Fruit fly (Drosophila melanogaster) whole organism, embryonic: Measurements from ENCODE around the gene Synd.
A peak's percentile ranks its signal among the peaks of the same experiment; 100 is the strongest.

Experiments
- Atf3 ChIP-seq: fragments of 200-800 bp; sonication (Bioruptor generic); optimal IDR thresholded peaks from 3 replicates; lab custom pipeline; 2016; ENCODE audit warnings: missing biosample characterization, missing genetic modification characterization
- Bgb ChIP-seq: fragments of 200-800 bp; sonication (Bioruptor generic); IDR thresholded peaks from 2 replicates; pipeline ENCODE4 v1.3.6; 2022; ENCODE audit warnings: missing biosample characterization, missing genetic modification characterization; ENCODE audit not compliant: partially characterized antibody
- C15 ChIP-seq: fragments of 200-800 bp; sonication (Bioruptor generic); IDR thresholded peaks from 3 replicates; pipeline ENCODE4 v1.3.6; 2022; ENCODE audit warnings: missing biosample characterization, missing genetic modification characterization
- CG11085 ChIP-seq: fragments of 200-800 bp; sonication (Bioruptor generic); IDR thresholded peaks from 2 replicates; pipeline ENCODE4 v1.3.6; 2022; ENCODE audit warnings: missing biosample characterization, missing genetic modification characterization
- CG12071 ChIP-seq: fragments of 200-800 bp; sonication (Bioruptor generic); optimal IDR thresholded peaks from 3 replicates; lab custom pipeline; 2018; ENCODE audit warnings: missing biosample characterization, mild to moderate bottlenecking, missing genetic modification characterization
- CG12236 ChIP-seq: fragments of 200-800 bp; sonication (Bioruptor generic); optimal IDR thresholded peaks from 2 replicates; lab custom pipeline; 2016; ENCODE audit warnings: missing biosample characterization, missing genetic modification characterization
- CG13775 ChIP-seq: fragments of 200-800 bp; sonication (Bioruptor generic); optimal IDR thresholded peaks from 3 replicates; lab custom pipeline; 2017; ENCODE audit warnings: missing biosample characterization, mild to moderate bottlenecking, missing genetic modification characterization
- CG16863 ChIP-seq: fragments of 200-800 bp; sonication (Bioruptor generic); optimal IDR thresholded peaks from 3 replicates; lab custom pipeline; 2016; ENCODE audit warnings: missing biosample characterization, missing genetic modification characterization
- CG17568 ChIP-seq: fragments of 200-800 bp; sonication (Bioruptor generic); optimal IDR thresholded peaks from 2 replicates; lab custom pipeline; 2018; ENCODE audit warnings: missing biosample characterization, mild to moderate bottlenecking, missing genetic modification characterization, moderate library complexity
- CG1792 ChIP-seq: fragments of 200-800 bp; sonication (Bioruptor generic); optimal IDR thresholded peaks from 2 replicates; lab custom pipeline; 2016; ENCODE audit warnings: missing biosample characterization, missing genetic modification characterization
- CG1832 ChIP-seq: fragments of 200-800 bp; sonication (Bioruptor generic); optimal IDR thresholded peaks from 2 replicates; lab custom pipeline; 2017; ENCODE audit warnings: missing biosample characterization, mild to moderate bottlenecking, missing genetic modification characterization, inconsistent platforms
- CG18599 ChIP-seq: fragments of 200-800 bp; sonication (Bioruptor generic); optimal IDR thresholded peaks from 3 replicates; lab custom pipeline; 2017; ENCODE audit warnings: missing biosample characterization, missing genetic modification characterization, mild to moderate bottlenecking, moderate library complexity, missing genetic modification reagents
- CG2889 ChIP-seq: fragments of 200-800 bp; sonication (Bioruptor generic); IDR thresholded peaks from 3 replicates; pipeline ENCODE4 v1.3.6; 2022; ENCODE audit warnings: missing biosample characterization, missing genetic modification characterization
- CG34422 ChIP-seq: fragments of 200-800 bp; sonication (Bioruptor generic); IDR thresholded peaks from 3 replicates; pipeline ENCODE4 v1.3.6; 2022; ENCODE audit warnings: missing biosample characterization, missing genetic modification characterization
- CG4328 ChIP-seq: fragments of 200-800 bp; sonication (Bioruptor generic); optimal IDR thresholded peaks from 3 replicates; lab custom pipeline; 2017; ENCODE audit warnings: missing biosample characterization, missing genetic modification reagents, missing genetic modification characterization
- CG5245 ChIP-seq: fragments of 200-800 bp; sonication (Bioruptor generic); optimal IDR thresholded peaks from 3 replicates; lab custom pipeline; 2016; ENCODE audit warnings: missing biosample characterization, missing genetic modification characterization
- CG5953 ChIP-seq: fragments of 200-800 bp; sonication (Bioruptor generic); IDR thresholded peaks from 2 replicates; pipeline ENCODE4 v1.3.6; 2022; ENCODE audit warnings: missing biosample characterization, missing genetic modification characterization
- CG8765 ChIP-seq: fragments of 200-800 bp; sonication (Bioruptor generic); IDR thresholded peaks from 2 replicates; pipeline ENCODE4 v1.3.6; 2022; ENCODE audit warnings: missing biosample characterization, missing genetic modification characterization
- Camta ChIP-seq: fragments of 200-800 bp; sonication (Bioruptor generic); optimal IDR thresholded peaks from 2 replicates; lab custom pipeline; 2016; ENCODE audit warnings: missing biosample characterization, missing genetic modification characterization
- CkIIα-i1 ChIP-seq: fragments of 200-800 bp; sonication (Bioruptor generic); IDR thresholded peaks from 2 replicates; pipeline ENCODE4 v1.3.6; 2022; ENCODE audit warnings: missing biosample characterization, missing genetic modification characterization
- Med ChIP-seq: fragments of 200-800 bp; sonication (Bioruptor generic); peaks from one replicate; lab custom pipeline; 2016; ENCODE audit warnings: missing biosample characterization, missing genetic modification characterization, mild to moderate bottlenecking, inconsistent platforms, moderate library complexity
- Myb ChIP-seq: fragments of 200-800 bp; sonication (Bioruptor generic); optimal IDR thresholded peaks from 2 replicates; lab custom pipeline; 2016; ENCODE audit warnings: missing biosample characterization, missing genetic modification characterization
- NK7.1 ChIP-seq: fragments of 200-800 bp; sonication (Bioruptor generic); optimal IDR thresholded peaks from 3 replicates; lab custom pipeline; 2016; ENCODE audit warnings: missing biosample characterization, missing genetic modification characterization
- Oaz ChIP-seq: fragments of 200-800 bp; sonication (Bioruptor generic); IDR thresholded peaks from 2 replicates; pipeline ENCODE4 v1.3.6; 2022; ENCODE audit warnings: missing biosample characterization, missing genetic modification characterization
- Rfx ChIP-seq: fragments of 200-800 bp; sonication (Bioruptor generic); IDR thresholded peaks from 2 replicates; pipeline ENCODE4 v1.3.6; 2022; ENCODE audit warnings: missing biosample characterization, missing genetic modification characterization
- Rx ChIP-seq: fragments of 200-800 bp; sonication (Bioruptor generic); IDR thresholded peaks from 2 replicates; pipeline ENCODE4 v1.3.6; 2022; ENCODE audit warnings: missing biosample characterization, missing genetic modification characterization
- Six4 ChIP-seq: fragments of 200-800 bp; sonication (Bioruptor generic); optimal IDR thresholded peaks from 2 replicates; lab custom pipeline; 2016; ENCODE audit warnings: missing biosample characterization, missing genetic modification characterization
- Spps ChIP-seq: fragments of 200-800 bp; sonication (Bioruptor generic); optimal IDR thresholded peaks from 2 replicates; lab custom pipeline; 2018; ENCODE audit warnings: missing biosample characterization, mild to moderate bottlenecking, missing genetic modification characterization
- ab ChIP-seq: fragments of 200-800 bp; sonication (Bioruptor generic); optimal IDR thresholded peaks from 2 replicates; lab custom pipeline; 2016; ENCODE audit warnings: missing biosample characterization, missing genetic modification characterization
- bbx ChIP-seq: fragments of 200-800 bp; sonication (Bioruptor generic); IDR thresholded peaks from 2 replicates; pipeline ENCODE4 v1.3.6; 2022; ENCODE audit warnings: missing biosample characterization, missing genetic modification characterization; ENCODE audit not compliant: partially characterized antibody
- bcd ChIP-seq: fragments of 200-800 bp; sonication (Bioruptor generic); optimal IDR thresholded peaks from 2 replicates; lab custom pipeline; 2017; ENCODE audit warnings: missing biosample characterization, mild to moderate bottlenecking, missing genetic modification characterization
- ci ChIP-seq: fragments of 200-800 bp; sonication (Bioruptor generic); IDR thresholded peaks from 3 replicates; pipeline ENCODE4 v1.3.6; 2022; ENCODE audit warnings: missing biosample characterization, missing genetic modification characterization
- croc ChIP-seq: fragments of 200-800 bp; sonication (Bioruptor generic); conservative IDR thresholded peaks from 3 replicates; pipeline ENCODE4 v1.3.6; 2022; ENCODE audit warnings: missing biosample characterization, missing genetic modification characterization
- crp ChIP-seq, 2 experiments: fragments of 200-800 bp; sonication (Bioruptor generic); optimal IDR thresholded peaks; 2 replicates in 1 of 2; 3 replicates in 1 of 2; lab custom pipeline; 2017; ENCODE audit warnings: missing biosample characterization in 2 of 2, missing genetic modification characterization in 2 of 2, mild to moderate bottlenecking in 1 of 2, moderate library complexity in 1 of 2
- disco-r ChIP-seq: fragments of 200-800 bp; sonication (Bioruptor generic); optimal IDR thresholded peaks from 2 replicates; lab custom pipeline; 2016; ENCODE audit warnings: missing biosample characterization, missing genetic modification characterization
- dmrt11E ChIP-seq: fragments of 200-800 bp; sonication (Bioruptor generic); optimal IDR thresholded peaks from 3 replicates; lab custom pipeline; 2018; ENCODE audit warnings: missing biosample characterization, mild to moderate bottlenecking, missing genetic modification characterization, moderate library complexity
- gcm ChIP-seq: fragments of 200-800 bp; sonication (Bioruptor generic); optimal IDR thresholded peaks from 2 replicates; lab custom pipeline; 2019; ENCODE audit warnings: missing biosample characterization, mild to moderate bottlenecking, missing genetic modification characterization, moderate library complexity
- gem ChIP-seq: fragments of 200-800 bp; sonication (Bioruptor generic); optimal IDR thresholded peaks from 2 replicates; lab custom pipeline; 2019; ENCODE audit warnings: missing biosample characterization, mild to moderate bottlenecking, missing genetic modification characterization, moderate library complexity
- gfzf ChIP-seq: fragments of 200-800 bp; sonication (Bioruptor generic); optimal IDR thresholded peaks from 2 replicates; lab custom pipeline; 2016; ENCODE audit warnings: missing biosample characterization, mild to moderate bottlenecking, missing genetic modification characterization, moderate library complexity
- grau ChIP-seq: fragments of 200-800 bp; optimal IDR thresholded peaks from 3 replicates; lab custom pipeline; 2019; ENCODE audit warnings: missing biosample characterization, mild to moderate bottlenecking, missing genetic modification characterization, moderate library complexity
- hth ChIP-seq: fragments of >200 bp; optimal IDR thresholded peaks from 2 replicates; lab custom pipeline; 2017; ENCODE audit warnings: inconsistent platforms
- insv ChIP-seq, 2 experiments: fragments of 200-800 bp; sonication (Bioruptor generic); optimal IDR thresholded peaks; 3 replicates each; lab custom pipeline; 2016 to 2018; ENCODE audit warnings: missing biosample characterization in 2 of 2, missing genetic modification characterization in 2 of 2
- mld ChIP-seq: fragments of 200-800 bp; sonication (Bioruptor generic); IDR thresholded peaks from 3 replicates; pipeline ENCODE4 v1.3.6; 2022; ENCODE audit warnings: missing biosample characterization, missing genetic modification characterization; ENCODE audit not compliant: partially characterized antibody
- sens-2 ChIP-seq: fragments of 200-800 bp; sonication (Bioruptor generic); IDR thresholded peaks from 2 replicates; pipeline ENCODE4 v1.3.6; 2022; ENCODE audit warnings: missing biosample characterization, missing genetic modification characterization
- shn ChIP-seq: fragments of 200-800 bp; sonication (Bioruptor generic); optimal IDR thresholded peaks from 3 replicates; lab custom pipeline; 2016; ENCODE audit warnings: missing biosample characterization, missing genetic modification characterization
- stc ChIP-seq: fragments of 200-800 bp; sonication (Bioruptor generic); IDR thresholded peaks from 2 replicates; pipeline ENCODE4 v1.3.6; 2022; ENCODE audit warnings: missing biosample characterization, missing genetic modification characterization
- tup ChIP-seq: fragments of 200-800 bp; sonication (Bioruptor generic); optimal IDR thresholded peaks from 2 replicates; lab custom pipeline; 2016; ENCODE audit warnings: missing biosample characterization, mild to moderate bottlenecking, missing genetic modification characterization, moderate library complexity
- twi ChIP-seq: fragments of 200-800 bp; optimal IDR thresholded peaks from 2 replicates; lab custom pipeline; 2019; ENCODE audit warnings: missing biosample characterization, mild to moderate bottlenecking, missing genetic modification characterization, moderate library complexity
- tx ChIP-seq: fragments of 200-800 bp; sonication (Bioruptor generic); optimal IDR thresholded peaks from 2 replicates; lab custom pipeline; 2016; ENCODE audit warnings: missing biosample characterization, missing genetic modification characterization
- usp ChIP-seq: fragments of >200 bp; optimal IDR thresholded peaks from 2 replicates; lab custom pipeline; 2017; ENCODE audit warnings: missing biosample characterization, missing genetic modification characterization
- wdn ChIP-seq: fragments of 200-800 bp; sonication (Bioruptor generic); IDR thresholded peaks from 2 replicates; pipeline ENCODE4 v1.3.6; 2022; ENCODE audit warnings: missing biosample characterization, missing genetic modification characterization

The Synd gene

DNA sequence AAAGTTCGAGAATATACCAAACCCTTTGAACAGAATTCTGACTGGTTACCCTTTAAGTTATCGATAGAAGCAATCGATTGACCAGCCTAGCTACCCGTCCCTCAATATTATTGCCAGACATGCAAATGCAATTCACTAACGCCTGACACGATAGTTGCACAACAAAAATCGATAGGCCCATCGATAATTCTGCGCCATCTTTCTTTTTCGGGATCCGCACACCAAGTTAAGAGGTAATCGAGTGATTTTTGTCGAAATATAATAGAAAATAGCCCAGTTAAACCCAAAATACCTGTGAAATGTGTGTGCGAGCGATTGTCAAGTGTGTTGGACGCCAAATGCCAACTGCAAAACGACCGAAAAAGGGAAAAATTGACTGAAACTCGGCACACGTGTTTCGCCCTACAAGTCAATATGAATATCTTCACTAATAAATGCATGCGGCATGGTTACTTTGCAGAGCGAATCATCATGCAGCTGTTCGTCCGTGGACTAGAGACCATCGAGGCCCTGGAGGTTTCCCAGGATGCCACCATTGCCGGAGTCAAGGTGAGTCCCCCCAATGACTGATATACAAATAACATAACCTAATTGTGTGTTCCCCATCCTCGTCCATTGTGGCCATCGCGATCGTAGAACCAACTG, 17.9 kb downstream of the Synd start, which contains the start of gene RpS30 (continued):
- TF ChIP-seq CG13775 (GFP tag; lab: Kevin White, UChicago) (peak; percentile 62), shn (GFP tag; lab: Kevin White, UChicago) (no peak), CG11085 (GFP tag; lab: Robert Waterston, UW) (no peak), tx (no peak), CG4328 (GFP tag; lab: Kevin White, UChicago) (no peak), CG18599 (GFP tag; lab: Kevin White, UChicago) (no peak), CG34422 (no peak), Myb (GFP tag; lab: Kevin White, UChicago) (peak; percentile 98), stc (GFP tag; lab: Robert Waterston, UW) (peak; percentile 45; the same call in 1 of the 2 replicates), grau (tag; lab: Kevin White, UChicago) (peak; percentile 49), tup (GFP tag; lab: Kevin White, UChicago) (no peak), Six4 (GFP tag; lab: Kevin White, UChicago) (peak; percentile 3), CG8765 (GFP tag; lab: Robert Waterston, UW) (no peak), CG2889 (GFP tag; lab: Robert Waterston, UW) (no peak), C15 (GFP tag; lab: Robert Waterston, UW) (no peak), CG1792 (peak; percentile 41), Rx (GFP tag; lab: Robert Waterston, UW) (no peak), crp (GFP tag; optimal IDR thresholded peaks at IDR 0.05; lab: Kevin White, UChicago) (peak in 1 of 2 experiments; percentile 16), NK7.1 (GFP tag; lab: Kevin White, UChicago) (no peak), disco-r (GFP tag; lab: Kevin White, UChicago) (no peak), gcm (GFP tag; lab: Kevin White, UChicago) (no peak), sens-2 (GFP tag; lab: Robert Waterston, UW) (no peak), bcd (GFP tag; lab: Kevin White, UChicago) (peak; percentile 42), CG12071 (GFP tag; lab: Kevin White, UChicago) (no peak), CG16863 (GFP tag; lab: Kevin White, UChicago) (no peak), insv (GFP tag; optimal IDR thresholded peaks at IDR 0.05; lab: Kevin White, UChicago) (peak in 1 of 2 experiments; percentile 10), Oaz (GFP tag; lab: Robert Waterston, UW) (no peak), CkIIα-i1 (GFP tag; lab: Robert Waterston, UW) (no peak), Bgb (GFP tag; lab: Robert Waterston, UW) (peak; percentile 98), wdn (GFP tag; lab: Robert Waterston, UW) (no peak), gem (no peak), CG1832 (GFP tag; lab: Kevin White, UChicago) (no peak), CG17568 (GFP tag; lab: Kevin White, UChicago) (no peak), dmrt11E (tag; lab: Kevin White, UChicago) (peak; percentile 48), hth (lab: Kevin White, UChicago) (no peak), Atf3 (GFP tag; lab: Kevin White, UChicago) (no peak), Med (peak; percentile 93), ci (GFP tag; lab: Robert Waterston, UW) (peak; percentile 42; the same call in 2 of the 3 replicates), bbx (peak; percentile 98), mld (peak; percentile 81; the same call in 2 of the 3 replicates), usp (GFP tag; lab: Kevin White, UChicago) (no peak), gfzf (GFP tag; lab: Kevin White, UChicago) (peak; percentile 94), CG5245 (GFP tag; lab: Kevin White, UChicago) (peak; percentile 35), CG5953 (GFP tag; lab: Robert Waterston, UW) (no peak), ab (GFP tag; lab: Kevin White, UChicago) (no peak), croc (GFP tag; lab: Robert Waterston, UW) (no peak), twi (tag; lab: Kevin White, UChicago) (peak; percentile 38), Camta (no peak), Rfx (GFP tag; lab: Robert Waterston, UW) (peak; percentile 71), Spps (tag; lab: Kevin White, UChicago) (peak; percentile 36), CG12236 (GFP tag; lab: Kevin White, UChicago) (no peak)
